Fruit fly (Drosophila melanogaster): ENCODE measurements around the gene mRpL19.

Gene mRpL19

DNA sequence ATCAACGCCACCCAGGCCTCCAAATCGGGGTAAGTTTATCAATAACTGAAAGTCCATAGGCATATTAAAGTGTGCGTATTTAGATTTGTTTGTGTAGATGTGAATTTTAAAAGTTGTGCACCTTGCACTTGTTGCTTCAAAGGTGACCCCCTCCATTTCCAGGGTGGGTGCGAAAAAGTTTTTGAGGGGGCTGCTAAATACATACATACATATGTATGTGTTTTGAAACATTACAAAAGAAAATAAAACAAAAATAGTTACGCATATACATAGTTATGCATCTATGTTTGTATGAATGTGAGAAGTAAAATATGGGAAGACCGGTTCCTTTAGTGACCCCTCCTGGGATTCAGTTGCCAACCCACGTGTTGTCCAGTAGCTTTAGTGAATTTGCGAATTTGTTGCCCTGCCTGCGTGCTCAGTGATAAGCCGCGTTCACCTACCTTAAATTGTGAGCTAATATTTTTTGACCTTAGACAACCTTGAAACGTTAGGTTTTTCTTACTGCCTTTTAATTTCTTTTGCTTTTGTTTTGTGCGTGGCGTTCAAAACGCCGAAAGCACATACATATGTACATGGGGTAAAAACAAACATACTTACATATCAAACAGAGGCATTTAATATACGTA, 3.9 kb upstream of the mRpL19 start (continued):
- no peak for TF ChIP-seq esn (GFP tag; optimal IDR thresholded peaks at IDR 0.05)
- peak; percentile 4 for TF ChIP-seq Eip78C (GFP tag)
- TF ChIP-seq CG31627 (GFP tag; optimal IDR thresholded peaks at IDR 0.05) = peak; percentile 24

- TF ChIP-seq vri (GFP tag; optimal IDR thresholded peaks at IDR 0.05) (peak; percentile 36), eg (GFP tag; IDR thresholded peaks at IDR 0.05) (peak; percentile 66; the same call in 2 of the 3 replicates), topi (GFP tag; optimal IDR thresholded peaks at IDR 0.05) (peak; percentile 55), Sox102F (GFP tag; optimal IDR thresholded peaks at IDR 0.05) (peak; percentile 58), CG3919 (GFP tag; optimal IDR thresholded peaks at IDR 0.05) (peak; percentile 70), net (GFP tag; optimal IDR thresholded peaks at IDR 0.05) (peak; percentile 54), Ets21C (GFP tag; optimal IDR thresholded peaks at IDR 0.05) (no peak), CG9139 (GFP tag; optimal IDR thresholded peaks at IDR 0.05) (no peak), achi (GFP tag; optimal IDR thresholded peaks at IDR 0.05) (peak; percentile 71), CG4318 (GFP tag; optimal IDR thresholded peaks at IDR 0.05) (no peak), Sox15 (GFP tag; optimal IDR thresholded peaks at IDR 0.05) (no peak), CG6792 (GFP tag; optimal IDR thresholded peaks at IDR 0.05) (peak; percentile 50), CG7368 (GFP tag; optimal IDR thresholded peaks at IDR 0.05) (peak; percentile 73), OdsH (GFP tag; optimal IDR thresholded peaks at IDR 0.05) (peak; percentile 69), CG11762 (GFP tag; optimal IDR thresholded peaks at IDR 0.05; ENCODE audit: insufficient read depth) (peak; percentile 37), CG10631 (GFP tag; optimal IDR thresholded peaks at IDR 0.05) (peak; percentile 32), CG11294 (GFP tag; IDR thresholded peaks at IDR 0.05) (0 out of 2 replicates have a peak, but pooled peaks have one; percentile 34), CG32006 (GFP tag; optimal IDR thresholded peaks at IDR 0.05) (peak; percentile 51), CG11902 (GFP tag; optimal IDR thresholded peaks at IDR 0.05) (peak; percentile 22), Eip75B (GFP tag; optimal IDR thresholded peaks at IDR 0.05) (peak; percentile 58), CG8119 (GFP tag; IDR thresholded peaks at IDR 0.05) (peak; percentile 67), CG15336 (GFP tag; IDR thresholded peaks at IDR 0.05) (0 out of 2 replicates have a peak, but pooled peaks have one; percentile 32), dsx (GFP tag; optimal IDR thresholded peaks at IDR 0.05; ENCODE audit: poor library complexity, severe bottlenecking) (no peak), Eip78C (GFP tag) (peak; percentile 87), acj6 (GFP tag; optimal IDR thresholded peaks at IDR 0.05) (peak; percentile 57), Ets96B (tag; optimal IDR thresholded peaks at IDR 0.05) (no peak), esn (GFP tag; optimal IDR thresholded peaks at IDR 0.05) (peak; percentile 47), CG8319 (GFP tag; optimal IDR thresholded peaks at IDR 0.05) (peak; percentile 37), spab (GFP tag; optimal IDR thresholded peaks at IDR 0.05) (no peak), Blimp-1 (GFP tag; optimal IDR thresholded peaks at IDR 0.05) (no peak), Gug (GFP tag; IDR thresholded peaks at IDR 0.05) (peak; percentile 27; the same call in 1 of the 2 replicates), fd59A (GFP tag; optimal IDR thresholded peaks at IDR 0.05) (no peak), Hr38 (GFP tag; optimal IDR thresholded peaks at IDR 0.05) (no peak), CG10669 (GFP tag; optimal IDR thresholded peaks at IDR 0.05) (peak; percentile 37), Eip93F (GFP tag; optimal IDR thresholded peaks at IDR 0.05) (no peak), CG6163 (GFP tag; IDR thresholded peaks at IDR 0.05) (peak; percentile 49; the same call in 2 of the 3 replicates), CG3032 (tag; optimal IDR thresholded peaks at IDR 0.05) (peak; percentile 34), CG16779 (tag; optimal IDR thresholded peaks at IDR 0.05) (peak; percentile 33), Hr4 (GFP tag; optimal IDR thresholded peaks at IDR 0.05) (peak; percentile 46), CG6808 (GFP tag; optimal IDR thresholded peaks at IDR 0.05) (peak; percentile 28), dac (GFP tag; optimal IDR thresholded peaks at IDR 0.05) (no peak), cyc (GFP tag; optimal IDR thresholded peaks at IDR 0.05) (peak; percentile 60), CG34406 (GFP tag; optimal IDR thresholded peaks at IDR 0.05) (peak; percentile 37), ss (GFP tag; optimal IDR thresholded peaks at IDR 0.05) (peak in 1 of 2 experiments; percentile 66), fkh (GFP tag; optimal IDR thresholded peaks at IDR 0.05) (peak; percentile 80)
These were observed 3.1 kb upstream of the mRpL19 start, which contains the start of gene p for dm6 chr3R:8670529-8671491. TSS of gene p (minus strand) at chr3R:8670684.

Measured in whole organism, prepupa.